Fruit fly (Drosophila melanogaster) whole organism, embryonic: Measurements from ENCODE around the gene Rpp14b.
A peak's percentile ranks its signal among the peaks of the same experiment; 100 is the strongest.

Source experiments
- ATbp ChIP-seq: fragments of 200-800 bp; sonication (Bioruptor generic); optimal IDR thresholded peaks from 2 replicates; lab custom pipeline; 2017; ENCODE audit warnings: missing biosample characterization, mild to moderate bottlenecking, missing genetic modification characterization, missing genetic modification reagents
- Antp ChIP-seq: fragments of 200-800 bp; sonication (Bioruptor generic); optimal IDR thresholded peaks from 3 replicates; lab custom pipeline; 2016; ENCODE audit warnings: missing biosample characterization, missing genetic modification characterization
- Bgb ChIP-seq: fragments of 200-800 bp; sonication (Bioruptor generic); IDR thresholded peaks from 2 replicates; pipeline ENCODE4 v1.3.6; 2022; ENCODE audit warnings: missing biosample characterization, missing genetic modification characterization; ENCODE audit not compliant: partially characterized antibody
- CG10147 ChIP-seq: fragments of 200-800 bp; sonication (Bioruptor generic); optimal IDR thresholded peaks from 2 replicates; lab custom pipeline; 2019; ENCODE audit warnings: missing biosample characterization, mild to moderate bottlenecking, missing genetic modification characterization, moderate library complexity
- CG10321 ChIP-seq: fragments of 200-800 bp; sonication (Bioruptor generic); IDR thresholded peaks from 2 replicates; pipeline ENCODE4 v1.3.6; 2022; ENCODE audit warnings: missing biosample characterization, missing genetic modification characterization
- CG11247 ChIP-seq: fragments of 200-800 bp; sonication (Bioruptor generic); IDR thresholded peaks from 2 replicates; pipeline ENCODE4 v1.3.6; 2022; ENCODE audit warnings: missing biosample characterization, missing genetic modification characterization
- CG12104 ChIP-seq: fragments of 200-800 bp; sonication (Bioruptor generic); optimal IDR thresholded peaks from 3 replicates; lab custom pipeline; 2016; ENCODE audit warnings: missing biosample characterization, missing genetic modification characterization
- CG14014 ChIP-seq: fragments of 200-800 bp; sonication (Bioruptor generic); IDR thresholded peaks from 2 replicates; pipeline ENCODE4 v1.3.6; 2022; ENCODE audit warnings: missing biosample characterization, missing genetic modification characterization
- CG14860 ChIP-seq: fragments of 200-800 bp; sonication (Bioruptor generic); IDR thresholded peaks from 3 replicates; pipeline ENCODE4 v1.3.6; 2022; ENCODE audit warnings: missing biosample characterization, missing genetic modification characterization; ENCODE audit not compliant: partially characterized antibody
- CG15269 ChIP-seq: fragments of 200-800 bp; sonication (Bioruptor generic); optimal IDR thresholded peaks from 2 replicates; lab custom pipeline; 2018; ENCODE audit warnings: missing biosample characterization, mild to moderate bottlenecking, missing genetic modification characterization, moderate library complexity
- CG15479 ChIP-seq: fragments of 200-800 bp; sonication (Bioruptor generic); optimal IDR thresholded peaks from 3 replicates; lab custom pipeline; 2019; ENCODE audit warnings: missing biosample characterization, mild to moderate bottlenecking, missing genetic modification characterization, moderate library complexity
- CG15514 ChIP-seq: fragments of 200-800 bp; sonication (Bioruptor generic); optimal IDR thresholded peaks from 3 replicates; lab custom pipeline; 2017; ENCODE audit warnings: missing biosample characterization, missing genetic modification characterization, mild to moderate bottlenecking, moderate library complexity, missing genetic modification reagents
- CG16779 ChIP-seq: fragments of 200-800 bp; sonication (Bioruptor generic); IDR thresholded peaks from 2 replicates; pipeline ENCODE4 v1.3.6; 2022; ENCODE audit warnings: missing biosample characterization, missing genetic modification characterization
- CG2875 ChIP-seq: fragments of 200-800 bp; sonication (Bioruptor generic); optimal IDR thresholded peaks from 2 replicates; lab custom pipeline; 2017; ENCODE audit warnings: missing biosample characterization, mild to moderate bottlenecking, missing genetic modification characterization, missing genetic modification reagents
- CG4328 ChIP-seq: fragments of 200-800 bp; sonication (Bioruptor generic); optimal IDR thresholded peaks from 3 replicates; lab custom pipeline; 2017; ENCODE audit warnings: missing biosample characterization, missing genetic modification reagents, missing genetic modification characterization
- CG4360 ChIP-seq: fragments of 200-800 bp; sonication (Bioruptor generic); IDR thresholded peaks from 2 replicates; pipeline ENCODE4 v1.3.6; 2022; ENCODE audit warnings: missing biosample characterization, missing genetic modification characterization
- CG4730 ChIP-seq: fragments of 200-800 bp; sonication (Bioruptor generic); IDR thresholded peaks from 2 replicates; pipeline ENCODE4 v1.3.6; 2022; ENCODE audit warnings: missing biosample characterization, missing genetic modification characterization
- CG8944 ChIP-seq: fragments of 200-800 bp; sonication (Bioruptor generic); optimal IDR thresholded peaks from 3 replicates; lab custom pipeline; 2016; ENCODE audit warnings: missing biosample characterization, missing genetic modification characterization
- CTCF ChIP-seq: fragments of 200-800 bp; sonication (Bioruptor generic); optimal IDR thresholded peaks from 2 replicates; lab custom pipeline; 2017; ENCODE audit warnings: missing biosample characterization, mild to moderate bottlenecking, missing genetic modification characterization, moderate library complexity
- H15 ChIP-seq: fragments of 200-800 bp; sonication (Bioruptor generic); IDR thresholded peaks from 3 replicates; pipeline ENCODE4 v1.3.6; 2022; ENCODE audit warnings: missing biosample characterization, missing genetic modification characterization
- HHEX ChIP-seq: fragments of 200-800 bp; sonication (Bioruptor generic); optimal IDR thresholded peaks from 3 replicates; lab custom pipeline; 2017; ENCODE audit warnings: missing biosample characterization, mild to moderate bottlenecking, missing genetic modification characterization, missing genetic modification reagents
- Hr78 ChIP-seq, 2 experiments: fragments of 200-800 bp in 1 of 2; fragments of >200 bp in 1 of 2; sonication (Bioruptor generic) in 1 of 2; optimal IDR thresholded peaks; 2 replicates each; lab custom pipeline; 2017 to 2019; ENCODE audit warnings: missing biosample characterization in 2 of 2, missing genetic modification characterization in 2 of 2, mild to moderate bottlenecking in 1 of 2, moderate library complexity in 1 of 2
- Jarid2 ChIP-seq: fragments of 200-800 bp; sonication (Bioruptor generic); optimal IDR thresholded peaks from 3 replicates; lab custom pipeline; 2017; ENCODE audit warnings: mild to moderate bottlenecking, missing biosample characterization, missing genetic modification reagents, missing genetic modification characterization
- Lpt ChIP-seq: fragments of >200 bp; optimal IDR thresholded peaks from 2 replicates; lab custom pipeline; 2018; ENCODE audit warnings: missing biosample characterization, missing genetic modification characterization
- MESR4 ChIP-seq: fragments of 200-800 bp; sonication (Bioruptor generic); optimal IDR thresholded peaks from 2 replicates; lab custom pipeline; 2018; ENCODE audit warnings: missing biosample characterization, mild to moderate bottlenecking, missing genetic modification characterization, moderate library complexity
- MTF-1 ChIP-seq: fragments of 200-800 bp; sonication (Bioruptor generic); optimal IDR thresholded peaks from 2 replicates; lab custom pipeline; 2018; ENCODE audit warnings: missing biosample characterization, mild to moderate bottlenecking, missing genetic modification characterization, borderline replicate concordance
- PHDP ChIP-seq: fragments of 200-800 bp; sonication (Bioruptor generic); optimal IDR thresholded peaks from 3 replicates; lab custom pipeline; 2018; ENCODE audit warnings: missing biosample characterization, mild to moderate bottlenecking, missing genetic modification characterization, moderate library complexity
- Rfx ChIP-seq: fragments of 200-800 bp; sonication (Bioruptor generic); IDR thresholded peaks from 2 replicates; pipeline ENCODE4 v1.3.6; 2022; ENCODE audit warnings: missing biosample characterization, missing genetic modification characterization
- Sox102F ChIP-seq: fragments of 200-800 bp; sonication (Bioruptor generic); optimal IDR thresholded peaks from 2 replicates; lab custom pipeline; 2018; ENCODE audit warnings: missing biosample characterization, mild to moderate bottlenecking, missing genetic modification characterization, moderate library complexity
- Ssrp ChIP-seq: fragments of 200-800 bp; sonication (Bioruptor generic); optimal IDR thresholded peaks from 2 replicates; lab custom pipeline; 2018; ENCODE audit warnings: missing biosample characterization, mild to moderate bottlenecking, missing genetic modification characterization, moderate library complexity
- Tbp ChIP-seq: fragments of >200 bp; optimal IDR thresholded peaks from 2 replicates; lab custom pipeline; 2018; ENCODE audit warnings: missing biosample characterization, missing genetic modification characterization
- amos ChIP-seq: fragments of 200-800 bp; sonication (Bioruptor generic); IDR thresholded peaks from 2 replicates; pipeline ENCODE4 v1.3.6; 2022; ENCODE audit warnings: missing biosample characterization, missing genetic modification characterization; ENCODE audit not compliant: partially characterized antibody
- br ChIP-seq: fragments of >200 bp; optimal IDR thresholded peaks from 2 replicates; lab custom pipeline; 2017
- crp ChIP-seq, 2 experiments: fragments of 200-800 bp; sonication (Bioruptor generic); optimal IDR thresholded peaks; 2 replicates in 1 of 2; 3 replicates in 1 of 2; lab custom pipeline; 2017; ENCODE audit warnings: missing biosample characterization in 2 of 2, missing genetic modification characterization in 2 of 2, mild to moderate bottlenecking in 1 of 2, moderate library complexity in 1 of 2
- ham ChIP-seq: fragments of 200-800 bp; sonication (Bioruptor generic); IDR thresholded peaks from 2 replicates; pipeline ENCODE4 v1.3.6; 2022; ENCODE audit warnings: missing biosample characterization, missing genetic modification characterization
- kay ChIP-seq: fragments of 200-800 bp; sonication (Bioruptor generic); optimal IDR thresholded peaks from 2 replicates; lab custom pipeline; 2016; ENCODE audit warnings: missing biosample characterization, missing genetic modification characterization
- lilli ChIP-seq: fragments of 200-800 bp; sonication (Bioruptor generic); optimal IDR thresholded peaks from 3 replicates; lab custom pipeline; 2016; ENCODE audit warnings: missing biosample characterization, missing genetic modification characterization
- lov ChIP-seq, 2 experiments: fragments of 200-800 bp in 1 of 2; fragments of >200 bp in 1 of 2; sonication (Bioruptor generic) in 1 of 2; IDR thresholded peaks in 1 of 2; optimal IDR thresholded peaks in 1 of 2; 2 replicates in 1 of 2; 3 replicates in 1 of 2; pipeline versions ENCODE4 v1.3.6 to Lab custom; 2017 to 2022; ENCODE audit warnings: missing biosample characterization in 1 of 2, missing genetic modification characterization in 1 of 2
- otp ChIP-seq: fragments of 200-800 bp; sonication (Bioruptor generic); IDR thresholded peaks from 3 replicates; pipeline ENCODE4, ENCODE4 v1.3.6; 2022; ENCODE audit warnings: missing biosample characterization, missing genetic modification characterization
- ranshi ChIP-seq: fragments of 200-800 bp; sonication (Bioruptor generic); IDR thresholded peaks from 2 replicates; pipeline ENCODE4 v1.3.6; 2022; ENCODE audit warnings: missing biosample characterization, missing genetic modification characterization
- slp2 ChIP-seq: fragments of 200-800 bp; sonication (Bioruptor generic); optimal IDR thresholded peaks from 2 replicates; lab custom pipeline; 2016; ENCODE audit warnings: missing biosample characterization, missing genetic modification characterization
- sug ChIP-seq: fragments of 200-800 bp; optimal IDR thresholded peaks from 2 replicates; lab custom pipeline; 2019; ENCODE audit warnings: missing biosample characterization, mild to moderate bottlenecking, missing genetic modification characterization, moderate library complexity
- tio ChIP-seq: fragments of 200-800 bp; sonication (Bioruptor generic); optimal IDR thresholded peaks from 2 replicates; lab custom pipeline; 2017; ENCODE audit warnings: missing biosample characterization, missing genetic modification characterization, inconsistent platforms
- tna ChIP-seq: fragments of 200-800 bp; sonication (Bioruptor generic); IDR thresholded peaks from 2 replicates; pipeline ENCODE4 v1.3.6; 2022; ENCODE audit warnings: missing biosample characterization, missing genetic modification characterization; ENCODE audit not compliant: partially characterized antibody
- wek ChIP-seq: fragments of 200-800 bp; sonication (Bioruptor generic); optimal IDR thresholded peaks from 3 replicates; lab custom pipeline; 2018; ENCODE audit warnings: missing biosample characterization, mild to moderate bottlenecking, missing genetic modification characterization, moderate library complexity
- yki ChIP-seq: fragments of >200 bp; optimal IDR thresholded peaks from 3 replicates; lab custom pipeline; 2018
- z ChIP-seq: fragments of 200-800 bp; sonication (Bioruptor generic); IDR thresholded peaks from 3 replicates; pipeline ENCODE4 v1.3.6; 2022; ENCODE audit warnings: missing biosample characterization, missing genetic modification characterization
- zfh2 ChIP-seq: fragments of 200-800 bp; sonication (Bioruptor generic); optimal IDR thresholded peaks from 2 replicates; lab custom pipeline; 2016; ENCODE audit warnings: missing biosample characterization, missing genetic modification characterization

The Rpp14b gene

DNA sequence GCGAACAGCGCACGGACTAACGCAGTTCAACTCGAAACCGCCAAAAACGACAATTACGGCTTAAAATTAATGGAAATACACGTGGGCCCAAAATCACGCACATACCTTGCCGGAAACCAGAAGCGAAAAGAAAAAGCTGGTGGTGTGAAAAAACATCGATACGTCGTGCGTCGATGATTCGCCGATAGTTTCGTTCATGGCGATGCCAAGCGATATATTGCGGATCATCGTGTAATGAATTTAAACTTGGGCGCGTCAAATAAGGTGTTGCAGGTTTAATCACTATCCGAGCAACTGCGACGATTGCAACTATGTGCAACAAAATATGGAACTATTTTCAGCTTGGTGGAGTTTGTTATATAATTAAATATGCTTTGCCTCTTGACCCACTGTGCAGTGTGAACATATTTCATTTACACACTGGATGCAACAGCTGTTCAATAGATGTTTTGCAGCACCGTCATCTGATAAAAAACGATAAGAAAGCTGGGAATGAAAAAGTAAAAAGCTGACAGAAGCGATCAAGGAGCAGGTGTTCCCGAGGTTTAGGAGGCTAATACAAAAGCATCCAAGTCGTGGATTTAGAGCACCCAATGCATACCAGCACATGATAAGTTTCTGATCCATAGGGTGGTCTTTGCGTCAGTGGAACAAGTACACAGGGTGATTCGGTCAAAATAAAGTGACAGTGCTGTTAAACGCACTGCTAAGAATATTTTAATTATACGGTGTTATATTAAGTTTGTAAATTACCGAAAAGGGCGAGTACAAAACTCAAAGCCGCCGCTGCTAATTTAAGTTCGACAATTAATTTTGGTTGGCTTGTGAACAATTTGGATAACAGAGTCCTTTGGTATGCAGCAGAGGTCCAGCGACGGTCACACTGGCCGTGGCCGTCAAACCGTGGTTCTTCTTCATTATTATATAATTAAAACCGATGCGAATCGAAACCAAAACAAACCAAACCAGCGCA is 9.4 kb upstream of the Rpp14b start, which contains the start of the genes RpL32 and CG7943 (continued):
- TF ChIP-seq CG10147 (GFP tag; lab: Kevin White, UChicago) = peak; percentile 90
- peak; percentile 94 for TF ChIP-seq CG4328 (GFP tag; lab: Kevin White, UChicago)
- TF ChIP-seq tna (GFP tag; lab: Robert Waterston, UW) = peak; percentile 100
- TF ChIP-seq Sox102F (GFP tag; lab: Kevin White, UChicago) = peak; percentile 78
- TF ChIP-seq CG12104 (GFP tag; lab: Kevin White, UChicago) = peak; percentile 92
- TF ChIP-seq CG14014 (GFP tag; lab: Robert Waterston, UW) = peak; percentile 96
- no peak for TF ChIP-seq br (lab: Kevin White, UChicago)
- TF ChIP-seq CTCF = peak; percentile 67
- peak; percentile 97 for TF ChIP-seq ranshi (GFP tag; lab: Robert Waterston, UW)
- TF ChIP-seq CG15479 = peak; percentile 48
- TF ChIP-seq zfh2 = peak; percentile 96
- TF ChIP-seq CG15269 (tag; lab: Kevin White, UChicago) = peak; percentile 82
- TF ChIP-seq CG10321 (GFP tag; lab: Robert Waterston, UW) = peak; percentile 68
- TF ChIP-seq HHEX (GFP tag; lab: Kevin White, UChicago) = peak; percentile 95
- TF ChIP-seq amos (GFP tag; lab: Robert Waterston, UW) = peak; percentile 100
- TF ChIP-seq lilli (GFP tag; lab: Kevin White, UChicago) = peak; percentile 93
- peak; percentile 89 for TF ChIP-seq ham (GFP tag; lab: Robert Waterston, UW)
- TF ChIP-seq Jarid2 (GFP tag; lab: Kevin White, UChicago) = peak; percentile 85
- no peak for TF ChIP-seq lov (optimal IDR thresholded peaks at IDR 0.05; lab: Kevin White, UChicago)
- TF ChIP-seq lov (GFP tag; IDR thresholded peaks at IDR 0.05; lab: Robert Waterston, UW) = peak; percentile 94
- peak; percentile 94 for TF ChIP-seq CG15514 (GFP tag; lab: Kevin White, UChicago)
- peak; percentile 92 for TF ChIP-seq MTF-1
- TF ChIP-seq Bgb (GFP tag; lab: Robert Waterston, UW) = peak; percentile 100
- TF ChIP-seq yki = no peak
- TF ChIP-seq Tbp (GFP tag; lab: Kevin White, UChicago) = no peak
- TF ChIP-seq CG11247 (GFP tag; lab: Robert Waterston, UW) = peak; percentile 96
- TF ChIP-seq kay = peak; percentile 75
- peak; percentile 86 for TF ChIP-seq CG4730 (GFP tag; lab: Robert Waterston, UW)
- TF ChIP-seq CG8944 (GFP tag; lab: Kevin White, UChicago) = peak; percentile 97
- TF ChIP-seq Antp (GFP tag; lab: Kevin White, UChicago) = peak; percentile 98
- TF ChIP-seq z (GFP tag; lab: Robert Waterston, UW) = peak; percentile 50; the same call in 2 of the 3 replicates
- peak; percentile 87 for TF ChIP-seq CG16779 (GFP tag; lab: Robert Waterston, UW)
- TF ChIP-seq wek (GFP tag; lab: Kevin White, UChicago) = peak; percentile 82
- peak; percentile 91; the same call in 2 of the 3 replicates for TF ChIP-seq otp (GFP tag; lab: Robert Waterston, UW)
- peak; percentile 67 for TF ChIP-seq CG4360 (GFP tag; lab: Robert Waterston, UW)
- TF ChIP-seq tio (GFP tag; lab: Kevin White, UChicago) = no peak
- peak; percentile 35 to 91 for TF ChIP-seq crp (GFP tag; optimal IDR thresholded peaks at IDR 0.05; lab: Kevin White, UChicago)
- peak; percentile 100 for TF ChIP-seq CG14860
- peak; percentile 83 for TF ChIP-seq CG2875 (GFP tag; lab: Kevin White, UChicago)
- peak; percentile 91 for TF ChIP-seq PHDP (tag; lab: Kevin White, UChicago)
- peak; percentile 83 for TF ChIP-seq ATbp (GFP tag; lab: Kevin White, UChicago)
- no peak for TF ChIP-seq Hr78 (GFP tag; optimal IDR thresholded peaks at IDR 0.05; lab: Kevin White, UChicago)
- no peak for TF ChIP-seq Lpt (GFP tag; lab: Kevin White, UChicago)
- peak; percentile 93 for TF ChIP-seq slp2 (GFP tag; lab: Kevin White, UChicago)
- peak; percentile 95 for TF ChIP-seq sug (tag; lab: Kevin White, UChicago)
- TF ChIP-seq H15 (GFP tag; lab: Robert Waterston, UW) = peak; percentile 93
- TF ChIP-seq MESR4 (GFP tag; lab: Kevin White, UChicago) = peak; percentile 93
- peak; percentile 98 for TF ChIP-seq Rfx (GFP tag; lab: Robert Waterston, UW)
- TF ChIP-seq Ssrp = peak; percentile 82
